Fruit fly (Drosophila melanogaster): Measurements from ENCODE around the gene CG32407.

CG32407 gene

dm6 chr3L:5922005-5922685, at the start of gene CG32407 (continued):
- TF ChIP-seq Dll (GFP tag; IDR thresholded peaks at IDR 0.05; ENCODE audit: partially characterized antibody): no peak
- no peak for TF ChIP-seq Lhr (GFP tag; optimal IDR thresholded peaks at IDR 0.05)
- TF ChIP-seq ro (GFP tag; IDR thresholded peaks at IDR 0.05): no peak
- no peak for TF ChIP-seq Bgb (GFP tag; IDR thresholded peaks at IDR 0.05; ENCODE audit: partially characterized antibody)
- TF ChIP-seq CG4424 (GFP tag; optimal IDR thresholded peaks at IDR 0.05): no peak
- TF ChIP-seq CrebB (tag; optimal IDR thresholded peaks at IDR 0.05): no peak
- TF ChIP-seq gt (GFP tag; IDR thresholded peaks at IDR 0.05): no peak
- TF ChIP-seq Ptx1 (GFP tag; IDR thresholded peaks at IDR 0.05): no peak
- no peak for TF ChIP-seq CG14050 (GFP tag; IDR thresholded peaks at IDR 0.05)
- TF ChIP-seq sens-2 (GFP tag; IDR thresholded peaks at IDR 0.05): peak; percentile 56; the same call in 1 of the 2 replicates
- no peak for TF ChIP-seq Poxn (GFP tag; IDR thresholded peaks at IDR 0.05)
- TF ChIP-seq onecut (GFP tag; IDR thresholded peaks at IDR 0.05): peak; percentile 45; the same call in 1 of the 2 replicates
- no peak for TF ChIP-seq knrl (GFP tag; IDR thresholded peaks at IDR 0.05; ENCODE audit: partially characterized antibody)
- no peak for TF ChIP-seq da (GFP tag; optimal IDR thresholded peaks at IDR 0.05)
- no peak for TF ChIP-seq YL-1 (GFP tag; optimal IDR thresholded peaks at IDR 0.05)
- TF ChIP-seq Lim3 (GFP tag; IDR thresholded peaks at IDR 0.05): no peak
- no peak for TF ChIP-seq Fer1 (GFP tag; optimal IDR thresholded peaks at IDR 0.05)
- TF ChIP-seq org-1 (GFP tag; optimal IDR thresholded peaks at IDR 0.05): no peak
- no peak for TF ChIP-seq CG13424 (tag; optimal IDR thresholded peaks at IDR 0.05)
- TF ChIP-seq tgo (GFP tag; IDR thresholded peaks at IDR 0.05): no peak
- TF ChIP-seq CG4404 (GFP tag; IDR thresholded peaks at IDR 0.05): no peak
- TF ChIP-seq CG17359 (tag; optimal IDR thresholded peaks at IDR 0.05): no peak
- no peak for TF ChIP-seq CG4328 (GFP tag; optimal IDR thresholded peaks at IDR 0.05)
- TF ChIP-seq CG2199 (GFP tag; IDR thresholded peaks at IDR 0.05): no peak
- TF ChIP-seq CG10366 (GFP tag; IDR thresholded peaks at IDR 0.05): no peak
- no peak for TF ChIP-seq corto (GFP tag; optimal IDR thresholded peaks at IDR 0.05)
- no peak for TF ChIP-seq CG17328 (GFP tag; IDR thresholded peaks at IDR 0.05)
- no peak for TF ChIP-seq PHDP (tag; optimal IDR thresholded peaks at IDR 0.05)
- no peak for TF ChIP-seq grau (tag; optimal IDR thresholded peaks at IDR 0.05)
- no peak for TF ChIP-seq CG14667 (GFP tag; IDR thresholded peaks at IDR 0.05)
- TF ChIP-seq salm (tag; optimal IDR thresholded peaks at IDR 0.05): no peak
- TF ChIP-seq lov (optimal IDR thresholded peaks at IDR 0.05): no peak
- TF ChIP-seq lov (GFP tag; IDR thresholded peaks at IDR 0.05): no peak
- no peak for TF ChIP-seq CG31365 (tag; optimal IDR thresholded peaks at IDR 0.05)
- no peak for TF ChIP-seq zfh1 (GFP tag; IDR thresholded peaks at IDR 0.05)
- TF ChIP-seq CG12155 (GFP tag; optimal IDR thresholded peaks at IDR 0.05): no peak
- no peak for TF ChIP-seq CG12219 (GFP tag; optimal IDR thresholded peaks at IDR 0.05)
- peak; percentile 64 for TF ChIP-seq CG10543 (GFP tag; optimal IDR thresholded peaks at IDR 0.05)
- TF ChIP-seq sc (optimal IDR thresholded peaks at IDR 0.05): no peak
- no peak for TF ChIP-seq sc (GFP tag; optimal IDR thresholded peaks at IDR 0.05)
- TF ChIP-seq CG15601 (tag; optimal IDR thresholded peaks at IDR 0.05): peak; percentile 59
- TF ChIP-seq CG13296 (GFP tag; optimal IDR thresholded peaks at IDR 0.05): no peak
- no peak for TF ChIP-seq yki (optimal IDR thresholded peaks at IDR 0.05)
- TF ChIP-seq Optix (GFP tag; IDR thresholded peaks at IDR 0.05): 0 out of 3 replicates have a peak, but pooled peaks have one; percentile 27
- no peak for TF ChIP-seq ranshi (GFP tag; IDR thresholded peaks at IDR 0.05)
- no peak; the same call in 1 of the 2 replicates for TF ChIP-seq ato (GFP tag; IDR thresholded peaks at IDR 0.05; ENCODE audit: partially characterized antibody)
- TF ChIP-seq twi (tag; optimal IDR thresholded peaks at IDR 0.05): no peak
- TF ChIP-seq so (GFP tag; IDR thresholded peaks at IDR 0.05): no peak
- TF ChIP-seq mld (GFP tag; IDR thresholded peaks at IDR 0.05; ENCODE audit: partially characterized antibody): no peak
- no peak for TF ChIP-seq CG9215 (GFP tag; IDR thresholded peaks at IDR 0.05)
- TF ChIP-seq ham (GFP tag; IDR thresholded peaks at IDR 0.05): no peak
- TF ChIP-seq unpg (GFP tag; optimal IDR thresholded peaks at IDR 0.05): no peak

Measured in whole organism, embryonic.